Worm (Caenorhabditis elegans) whole organism, midembryonic: Measurements from ENCODE around the gene C15F1.1.

Experiments
- T22C8.4 ChIP-seq: fragments of 200-800 bp; sonication (Bioruptor generic); IDR thresholded peaks from 2 replicates; pipeline ENCODE4 v1.3.6; 2022; ENCODE audit warnings: missing genetic modification characterization, missing compliant biosample characterization
- flt-1 ChIP-seq: fragments of 200-800 bp; sonication (Bioruptor generic); IDR thresholded peaks from 2 replicates; pipeline ENCODE4 v1.3.6; 2022; ENCODE audit warnings: missing genetic modification characterization, missing compliant biosample characterization
- klf-2 ChIP-seq: fragments of 200-800 bp; sonication (Bioruptor generic); conservative IDR thresholded peaks from 2 replicates; pipeline ENCODE4 v1.3.6; 2022; ENCODE audit warnings: missing genetic modification reagents, missing genetic modification characterization, missing compliant biosample characterization
- ztf-29 ChIP-seq: fragments of 200-800 bp; sonication (Bioruptor generic); IDR thresholded peaks from 2 replicates; pipeline ENCODE4 v1.3.6; 2022; ENCODE audit warnings: missing genetic modification reagents, missing genetic modification characterization, missing compliant biosample characterization

- TF ChIP-seq ztf-29 (GFP tag; lab: Robert Waterston, UW) (no peak), flt-1 (GFP tag; lab: Robert Waterston, UW) (no peak), klf-2 (GFP tag; lab: Robert Waterston, UW) (no peak), T22C8.4 (GFP tag; lab: Robert Waterston, UW) (no peak)
Observed at ce11 chrII:6955084-6955697, 34.5 kb upstream of the C15F1.1 start.
